Worm (Caenorhabditis elegans) whole organism, early embryonic: ENCODE data around the gene ncam-1.

Experiments
- ama-1 ChIP-seq: fragments of 150-350 bp; optimal IDR thresholded peaks from 2 replicates; lab custom pipeline; 2014
- flt-1 ChIP-seq: fragments of 200-800 bp; sonication (Bioruptor generic); IDR thresholded peaks from 2 replicates; pipeline ENCODE4 v1.3.6; 2022; ENCODE audit warnings: missing genetic modification characterization, missing compliant biosample characterization
- hnd-1 ChIP-seq: sonication (generic microtip); optimal IDR thresholded peaks from 2 replicates; lab custom pipeline; 2016; ENCODE audit warnings: missing genetic modification characterization, missing compliant biosample characterization

ce11 chrX:736989-737388 lies 45.3 kb downstream of the ncam-1 start:
- TF ChIP-seq flt-1 (no peak), ama-1 (lab: Kevin White, UChicago) (no peak), hnd-1 (tag; lab: Kevin White, UChicago) (no peak)
